Fruit fly (Drosophila melanogaster) whole organism, embryonic: Measurements from ENCODE around the gene Cyp309a2.

Source experiments
- CG10543 ChIP-seq: fragments of 200-800 bp; sonication (Bioruptor generic); optimal IDR thresholded peaks from 3 replicates; lab custom pipeline; 2017; ENCODE audit warnings: missing biosample characterization, mild to moderate bottlenecking, missing genetic modification characterization, moderate library complexity
- CG13424 ChIP-seq: fragments of 200-800 bp; sonication (Bioruptor generic); optimal IDR thresholded peaks from 2 replicates; lab custom pipeline; 2019; ENCODE audit warnings: missing biosample characterization, mild to moderate bottlenecking, missing genetic modification characterization, moderate library complexity
- CG15479 ChIP-seq: fragments of 200-800 bp; sonication (Bioruptor generic); optimal IDR thresholded peaks from 3 replicates; lab custom pipeline; 2019; ENCODE audit warnings: missing biosample characterization, mild to moderate bottlenecking, missing genetic modification characterization, moderate library complexity
- CG15514 ChIP-seq: fragments of 200-800 bp; sonication (Bioruptor generic); optimal IDR thresholded peaks from 3 replicates; lab custom pipeline; 2017; ENCODE audit warnings: missing biosample characterization, missing genetic modification characterization, mild to moderate bottlenecking, moderate library complexity, missing genetic modification reagents
- CG15601 ChIP-seq: fragments of 200-800 bp; sonication (Bioruptor generic); optimal IDR thresholded peaks from 3 replicates; lab custom pipeline; 2019; ENCODE audit warnings: missing biosample characterization, mild to moderate bottlenecking, missing genetic modification characterization, moderate library complexity
- CG1603 ChIP-seq: fragments of 200-800 bp; sonication (Bioruptor generic); optimal IDR thresholded peaks from 2 replicates; lab custom pipeline; 2019; ENCODE audit warnings: missing biosample characterization, mild to moderate bottlenecking, missing genetic modification characterization, moderate library complexity
- CG17186 ChIP-seq: fragments of 200-800 bp; sonication (Bioruptor generic); optimal IDR thresholded peaks from 3 replicates; lab custom pipeline; 2017; ENCODE audit warnings: missing biosample characterization, missing genetic modification reagents, missing genetic modification characterization
- CG17612 ChIP-seq: fragments of 200-800 bp; sonication (Bioruptor generic); IDR thresholded peaks from 2 replicates; pipeline ENCODE4 v1.3.6; 2022; ENCODE audit warnings: missing biosample characterization, missing genetic modification characterization
- CG17912 ChIP-seq: fragments of 200-800 bp; sonication (Bioruptor generic); optimal IDR thresholded peaks from 2 replicates; lab custom pipeline; 2018; ENCODE audit warnings: missing biosample characterization, mild to moderate bottlenecking, missing genetic modification characterization
- CG2712 ChIP-seq: fragments of 200-800 bp; optimal IDR thresholded peaks from 3 replicates; lab custom pipeline; 2019; ENCODE audit warnings: missing biosample characterization, mild to moderate bottlenecking, missing genetic modification characterization, moderate library complexity
- CG30431 ChIP-seq: fragments of 200-800 bp; sonication (Bioruptor generic); optimal IDR thresholded peaks from 2 replicates; lab custom pipeline; 2017; ENCODE audit warnings: missing biosample characterization, missing genetic modification characterization
- CG4424 ChIP-seq: fragments of 200-800 bp; sonication (Bioruptor generic); optimal IDR thresholded peaks from 3 replicates; lab custom pipeline; 2016; ENCODE audit warnings: missing biosample characterization, missing genetic modification characterization
- CG9876 ChIP-seq: fragments of 200-800 bp; sonication (Bioruptor generic); optimal IDR thresholded peaks from 2 replicates; lab custom pipeline; 2016; ENCODE audit warnings: missing biosample characterization, missing genetic modification characterization
- CrebB ChIP-seq: fragments of 200-800 bp; sonication (Bioruptor generic); optimal IDR thresholded peaks from 3 replicates; lab custom pipeline; 2018; ENCODE audit warnings: missing biosample characterization, mild to moderate bottlenecking, missing genetic modification characterization
- Dfd ChIP-seq, 2 experiments: fragments of >200 bp; optimal IDR thresholded peaks; 2 replicates each; lab custom pipeline; 2017; ENCODE audit warnings: missing biosample characterization in 2 of 2, missing genetic modification characterization in 2 of 2
- Doc3 ChIP-seq: fragments of 200-800 bp; sonication (Bioruptor generic); IDR thresholded peaks from 3 replicates; pipeline ENCODE4 v1.3.6; 2022; ENCODE audit warnings: missing biosample characterization, missing genetic modification characterization; ENCODE audit not compliant: partially characterized antibody
- E2f1 ChIP-seq: fragments of 200-800 bp; sonication (Bioruptor generic); IDR thresholded peaks from 2 replicates; pipeline ENCODE4 v1.3.6; 2022; ENCODE audit warnings: missing biosample characterization, missing genetic modification characterization
- Elba2 ChIP-seq: fragments of 200-800 bp; sonication (Bioruptor generic); optimal IDR thresholded peaks from 3 replicates; lab custom pipeline; 2016; ENCODE audit warnings: missing biosample characterization, missing genetic modification characterization
- Hr39 ChIP-seq: fragments of >200 bp; optimal IDR thresholded peaks from 2 replicates; lab custom pipeline; 2017
- Hsf ChIP-seq: fragments of 200-800 bp; sonication (Bioruptor generic); optimal IDR thresholded peaks from 3 replicates; lab custom pipeline; 2016; ENCODE audit warnings: missing biosample characterization, missing genetic modification characterization
- Lpt ChIP-seq: fragments of >200 bp; optimal IDR thresholded peaks from 2 replicates; lab custom pipeline; 2018; ENCODE audit warnings: missing biosample characterization, missing genetic modification characterization
- Usf ChIP-seq: fragments of 200-800 bp; sonication (Bioruptor generic); optimal IDR thresholded peaks from 2 replicates; lab custom pipeline; 2017; ENCODE audit warnings: missing genotype, missing biosample characterization, missing genetic modification characterization
- ap ChIP-seq: fragments of 200-800 bp; sonication (Bioruptor generic); IDR thresholded peaks from 2 replicates; pipeline ENCODE4 v1.3.6; 2022; ENCODE audit warnings: missing biosample characterization, missing genetic modification characterization
- ara ChIP-seq: fragments of 200-800 bp; sonication (Bioruptor generic); IDR thresholded peaks from 2 replicates; pipeline ENCODE4 v1.3.6; 2022; ENCODE audit warnings: missing biosample characterization, missing genetic modification characterization
- ash1 ChIP-seq: fragments of 200-800 bp; sonication (Bioruptor generic); optimal IDR thresholded peaks from 2 replicates; lab custom pipeline; 2018; ENCODE audit warnings: missing biosample characterization, mild to moderate bottlenecking, missing genetic modification characterization
- gce ChIP-seq: fragments of 200-800 bp; sonication (Bioruptor generic); IDR thresholded peaks from 3 replicates; pipeline ENCODE4 v1.3.6; 2022; ENCODE audit warnings: missing biosample characterization, missing genetic modification characterization
- gcm2 ChIP-seq: fragments of 200-800 bp; sonication (Bioruptor generic); optimal IDR thresholded peaks from 2 replicates; lab custom pipeline; 2016; ENCODE audit warnings: missing biosample characterization, missing genetic modification characterization
- ham ChIP-seq: fragments of 200-800 bp; sonication (Bioruptor generic); IDR thresholded peaks from 2 replicates; pipeline ENCODE4 v1.3.6; 2022; ENCODE audit warnings: missing biosample characterization, missing genetic modification characterization
- insv ChIP-seq, 2 experiments: fragments of 200-800 bp; sonication (Bioruptor generic); optimal IDR thresholded peaks; 3 replicates each; lab custom pipeline; 2016 to 2018; ENCODE audit warnings: missing biosample characterization in 2 of 2, missing genetic modification characterization in 2 of 2
- kni ChIP-seq: fragments of 200-800 bp; sonication (Bioruptor generic); optimal IDR thresholded peaks from 3 replicates; lab custom pipeline; 2017; ENCODE audit warnings: mild to moderate bottlenecking, missing biosample characterization, missing genetic modification reagents, missing genetic modification characterization
- lilli ChIP-seq: fragments of 200-800 bp; sonication (Bioruptor generic); optimal IDR thresholded peaks from 3 replicates; lab custom pipeline; 2016; ENCODE audit warnings: missing biosample characterization, missing genetic modification characterization
- nerfin-1 ChIP-seq: fragments of 200-800 bp; sonication (Bioruptor generic); optimal IDR thresholded peaks from 3 replicates; lab custom pipeline; 2019; ENCODE audit warnings: missing biosample characterization, mild to moderate bottlenecking, missing genetic modification characterization, moderate library complexity
- nmo ChIP-seq: fragments of 200-800 bp; sonication (Bioruptor generic); optimal IDR thresholded peaks from 2 replicates; lab custom pipeline; 2018; ENCODE audit warnings: missing biosample characterization, mild to moderate bottlenecking, missing genetic modification characterization, moderate library complexity
- pros ChIP-seq: fragments of 200-800 bp; sonication (Bioruptor generic); optimal IDR thresholded peaks from 3 replicates; lab custom pipeline; 2019; ENCODE audit warnings: missing biosample characterization, mild to moderate bottlenecking, missing genetic modification characterization, moderate library complexity
- sd ChIP-seq: fragments of 200-800 bp; sonication (Bioruptor generic); optimal IDR thresholded peaks from 3 replicates; lab custom pipeline; 2018; ENCODE audit warnings: missing biosample characterization, mild to moderate bottlenecking, missing genetic modification characterization, moderate library complexity
- sens ChIP-seq: fragments of 200-800 bp; sonication (Bioruptor generic); peaks from one replicate; lab custom pipeline; 2016; ENCODE audit warnings: missing biosample characterization, missing genetic modification characterization
- sens-2 ChIP-seq: fragments of 200-800 bp; sonication (Bioruptor generic); IDR thresholded peaks from 2 replicates; pipeline ENCODE4 v1.3.6; 2022; ENCODE audit warnings: missing biosample characterization, missing genetic modification characterization
- tll ChIP-seq, 2 experiments: fragments of 200-800 bp in 1 of 2; fragments of >200 bp in 1 of 2; sonication (Bioruptor generic) in 1 of 2; optimal IDR thresholded peaks; 2 replicates each; lab custom pipeline; 2017 to 2019; ENCODE audit warnings: missing biosample characterization in 2 of 2, missing genetic modification characterization in 2 of 2, mild to moderate bottlenecking in 1 of 2, moderate library complexity in 1 of 2
- trem ChIP-seq: fragments of 200-800 bp; optimal IDR thresholded peaks from 3 replicates; lab custom pipeline; 2019; ENCODE audit warnings: missing biosample characterization, mild to moderate bottlenecking, missing genetic modification characterization, moderate library complexity
- z ChIP-seq: fragments of 200-800 bp; sonication (Bioruptor generic); IDR thresholded peaks from 3 replicates; pipeline ENCODE4 v1.3.6; 2022; ENCODE audit warnings: missing biosample characterization, missing genetic modification characterization
- zen ChIP-seq: fragments of 200-800 bp; sonication (Bioruptor generic); optimal IDR thresholded peaks from 3 replicates; lab custom pipeline; 2018; ENCODE audit warnings: missing biosample characterization, mild to moderate bottlenecking, missing genetic modification characterization, moderate library complexity
- zf30C ChIP-seq: fragments of 200-800 bp; sonication (Bioruptor generic); optimal IDR thresholded peaks from 3 replicates; lab custom pipeline; 2018; ENCODE audit warnings: missing biosample characterization, mild to moderate bottlenecking, missing genetic modification characterization
- zfh2 ChIP-seq: fragments of 200-800 bp; sonication (Bioruptor generic); optimal IDR thresholded peaks from 2 replicates; lab custom pipeline; 2016; ENCODE audit warnings: missing biosample characterization, missing genetic modification characterization

Gene Cyp309a2

dm6 chr2L:2579669-2580351, 7.0 kb upstream of the Cyp309a2 start, which contains the start of the genes ND-B17.2 and Arpc5 (continued):
- TF ChIP-seq E2f1 (GFP tag; lab: Robert Waterston, UW) (no peak), CG1603 (peak; percentile 59), trem (tag; lab: Kevin White, UChicago) (peak; percentile 91), CG17612 (GFP tag; lab: Robert Waterston, UW) (no peak), nmo (GFP tag; lab: Kevin White, UChicago) (peak; percentile 56), kni (GFP tag; lab: Kevin White, UChicago) (no peak), CG9876 (no peak), Dfd (GFP tag; optimal IDR thresholded peaks at IDR 0.05; lab: Kevin White, UChicago) (no peak), CG15514 (peak; percentile 30), Hr39 (no peak), lilli (peak; percentile 32), Hsf (GFP tag; lab: Kevin White, UChicago) (peak; percentile 16), CG4424 (GFP tag; lab: Kevin White, UChicago) (peak; percentile 18), zfh2 (GFP tag; lab: Kevin White, UChicago) (peak; percentile 13), CrebB (tag; lab: Kevin White, UChicago) (no peak), gcm2 (GFP tag; lab: Kevin White, UChicago) (no peak), ara (GFP tag; lab: Robert Waterston, UW) (no peak)

dm6 chr2L:2577361-2577737, 4.5 kb upstream of the Cyp309a2 start, which contains the start of gene Elba2:
Gene Elba2, plus strand, starts transcription at chr2L:2577687.
- TF ChIP-seq E2f1 (GFP tag; lab: Robert Waterston, UW) (no peak), CG10543 (no peak), zen (tag; lab: Kevin White, UChicago) (peak; percentile 63), sd (tag; lab: Kevin White, UChicago) (peak; percentile 13), CG15479 (GFP tag; lab: Kevin White, UChicago) (peak; percentile 44), CG17186 (GFP tag; lab: Kevin White, UChicago) (no peak), sens (GFP tag; lab: Kevin White, UChicago) (peak; percentile 11), Usf (GFP tag; lab: Kevin White, UChicago) (no peak), Doc3 (GFP tag; lab: Robert Waterston, UW) (no peak), nerfin-1 (peak; percentile 95), ham (GFP tag; lab: Robert Waterston, UW) (no peak), sens-2 (GFP tag; lab: Robert Waterston, UW) (no peak), CG13424 (tag; lab: Kevin White, UChicago) (no peak), CG15601 (tag; lab: Kevin White, UChicago) (no peak), Elba2 (GFP tag; lab: Kevin White, UChicago) (no peak), pros (GFP tag; lab: Kevin White, UChicago) (peak; percentile 56), z (GFP tag; lab: Robert Waterston, UW) (peak; percentile 68; the same call in 1 of the 3 replicates), CG2712 (no peak), tll (GFP tag; optimal IDR thresholded peaks at IDR 0.05; lab: Kevin White, UChicago) (peak in 1 of 2 experiments; percentile 36), zf30C (peak; percentile 57), insv (GFP tag; optimal IDR thresholded peaks at IDR 0.05; lab: Kevin White, UChicago) (peak in 1 of 2 experiments; percentile 57), gce (GFP tag; lab: Robert Waterston, UW) (no peak), CG17912 (GFP tag; lab: Kevin White, UChicago) (no peak), ash1 (GFP tag; lab: Kevin White, UChicago) (no peak), ap (no peak), CG30431 (GFP tag; lab: Kevin White, UChicago) (no peak), Lpt (GFP tag; lab: Kevin White, UChicago) (no peak)
